Worm (Caenorhabditis elegans) whole organism, L4 larva: ENCODE results near the gene ZK856.4.

ENCODE experiments used
- D1046.2 ChIP-seq: fragments of 200-800 bp; sonication (Bioruptor generic); IDR thresholded peaks from 2 replicates; pipeline ENCODE4 v1.3.6; 2022; ENCODE audit warnings: missing genetic modification characterization, missing compliant biosample characterization
- F10B5.3 ChIP-seq: sonication (generic microtip); optimal IDR thresholded peaks from 2 replicates; lab custom pipeline; 2016; ENCODE audit warnings: mild to moderate bottlenecking, missing genetic modification characterization, missing compliant biosample characterization
- F44E2.7 ChIP-seq: fragments of 200-800 bp; sonication (Bioruptor generic); IDR thresholded peaks from 2 replicates; pipeline ENCODE4 v2.1.2; 2022; ENCODE audit warnings: missing genetic modification characterization, missing compliant biosample characterization
- F49E8.2 ChIP-seq: sonication (generic microtip); optimal IDR thresholded peaks from 2 replicates; lab custom pipeline; 2016; ENCODE audit warnings: missing compliant biosample characterization, mild to moderate bottlenecking, missing genetic modification characterization, borderline replicate concordance
- R02D3.7 ChIP-seq: fragments of 150-350 bp; sonication (generic microtip); optimal IDR thresholded peaks from 3 replicates; lab custom pipeline; 2014; ENCODE audit warnings: missing biosample characterization, missing genetic modification characterization
- T26A8.4 ChIP-seq: fragments of 200-800 bp; sonication (Bioruptor generic); IDR thresholded peaks from 2 replicates; pipeline ENCODE4 v1.3.6; 2022; ENCODE audit warnings: missing genetic modification characterization, missing compliant biosample characterization
- Y105C5A.15 ChIP-seq: fragments of 200-800 bp; sonication (Bioruptor generic); IDR thresholded peaks from 2 replicates; pipeline ENCODE4 v1.3.6; 2022; ENCODE audit warnings: missing genetic modification characterization, missing compliant biosample characterization
- Y75B8A.6 ChIP-seq: fragments of 200-800 bp; sonication (Bioruptor generic); IDR thresholded peaks from 2 replicates; pipeline ENCODE4 v1.3.6; 2022; ENCODE audit warnings: missing genetic modification reagents, missing genetic modification characterization, missing compliant biosample characterization
- aha-1 ChIP-seq: fragments of 150-350 bp; peaks from one replicate; lab custom pipeline; 2014; ENCODE audit warnings: missing biosample characterization, missing genetic modification characterization
- aly-2 ChIP-seq: sonication (generic microtip); optimal IDR thresholded peaks from 2 replicates; lab custom pipeline; 2018; ENCODE audit warnings: missing biosample characterization, missing genetic modification characterization
- arid-1 ChIP-seq: fragments of 200-800 bp; sonication (Bioruptor generic); conservative IDR thresholded peaks from 2 replicates; pipeline ENCODE4 v1.3.6; 2022; ENCODE audit warnings: missing genetic modification reagents, missing genetic modification characterization, missing compliant biosample characterization
- ceh-28 ChIP-seq: fragments of 150-350 bp; optimal IDR thresholded peaks from 2 replicates; lab custom pipeline; 2014; ENCODE audit warnings: missing biosample characterization, missing genetic modification reagents, missing genetic modification characterization
- ceh-32 ChIP-seq: sonication (generic microtip); optimal IDR thresholded peaks from 2 replicates; lab custom pipeline; 2016; ENCODE audit warnings: mild to moderate bottlenecking, missing genetic modification characterization, missing compliant biosample characterization; ENCODE audit not compliant: poor library complexity
- ceh-62 ChIP-seq: sonication (generic microtip); optimal IDR thresholded peaks from 2 replicates; lab custom pipeline; 2017; ENCODE audit warnings: missing biosample characterization, missing genetic modification characterization
- ceh-82 ChIP-seq: sonication (generic microtip); optimal IDR thresholded peaks from 2 replicates; lab custom pipeline; 2017; ENCODE audit warnings: missing biosample characterization, missing genetic modification characterization
- daf-12 ChIP-seq: fragments of 150-350 bp; optimal IDR thresholded peaks from 2 replicates; lab custom pipeline; 2014; ENCODE audit warnings: missing biosample characterization, missing genetic modification reagents, missing genetic modification characterization
- daf-16 ChIP-seq, 3 experiments: sonication (generic microtip); optimal IDR thresholded peaks; 2 replicates each; lab custom pipeline; 2016 to 2017; ENCODE audit warnings: missing genetic modification characterization in 3 of 3, missing genetic modification reagents in 3 of 3, mild to moderate bottlenecking in 2 of 3, missing compliant biosample characterization in 2 of 3, missing biosample characterization in 1 of 3, moderate library complexity in 1 of 3
- daf-19 ChIP-seq: fragments of 200-800 bp; sonication (Bioruptor generic); conservative IDR thresholded peaks from 2 replicates; pipeline ENCODE4 v1.3.6; 2022; ENCODE audit warnings: missing genetic modification characterization, missing compliant biosample characterization
- dmd-8 ChIP-seq: fragments of 200-800 bp; sonication (Bioruptor generic); IDR thresholded peaks from 2 replicates; pipeline ENCODE4 v1.3.6; 2022; ENCODE audit warnings: missing genetic modification characterization, missing compliant biosample characterization
- dmd-9 ChIP-seq: fragments of 200-800 bp; sonication (Bioruptor generic); IDR thresholded peaks from 2 replicates; pipeline ENCODE4 v1.3.6; 2022; ENCODE audit warnings: missing genetic modification reagents, missing genetic modification characterization, missing compliant biosample characterization
- egl-27 ChIP-seq: sonication (generic microtip); optimal IDR thresholded peaks from 3 replicates; lab custom pipeline; 2017; ENCODE audit warnings: missing biosample characterization, missing genetic modification reagents, missing genetic modification characterization
- gei-8 ChIP-seq: fragments of 200-800 bp; sonication (Bioruptor generic); optimal IDR thresholded peaks from 2 replicates; lab custom pipeline; 2018; ENCODE audit warnings: mild to moderate bottlenecking, missing genetic modification characterization, missing compliant biosample characterization
- hmg-1.1 ChIP-seq: fragments of 200-800 bp; sonication (Bioruptor generic); IDR thresholded peaks from 2 replicates; pipeline ENCODE4 v1.3.6; 2022; ENCODE audit warnings: missing genetic modification reagents, missing genetic modification characterization, missing compliant biosample characterization
- lin-15B ChIP-seq: fragments of 150-350 bp; sonication (generic microtip); optimal IDR thresholded peaks from 3 replicates; lab custom pipeline; 2014; ENCODE audit warnings: missing biosample characterization, missing genetic modification characterization
- lin-38 ChIP-seq: fragments of 200-800 bp; sonication (Bioruptor generic); IDR thresholded peaks from 2 replicates; pipeline ENCODE4 v1.3.6; 2022; ENCODE audit warnings: missing genetic modification reagents, missing genetic modification characterization, missing compliant biosample characterization
- lin-39 ChIP-seq: fragments of 150-350 bp; optimal IDR thresholded peaks from 2 replicates; lab custom pipeline; 2014; ENCODE audit warnings: missing biosample characterization, missing genetic modification reagents, missing genetic modification characterization
- lir-3 ChIP-seq: sonication (generic microtip); optimal IDR thresholded peaks from 2 replicates; lab custom pipeline; 2016; ENCODE audit warnings: mild to moderate bottlenecking, missing genetic modification characterization, missing compliant biosample characterization
- lsy-2 ChIP-seq, 2 experiments: fragments of 150-350 bp in 1 of 2; sonication (generic microtip) in 1 of 2; optimal IDR thresholded peaks; 2 replicates each; lab custom pipeline; 2014 to 2017; ENCODE audit warnings: missing biosample characterization in 2 of 2, missing genetic modification characterization in 2 of 2
- madf-5 ChIP-seq, 2 experiments: fragments of 200-800 bp; sonication (Bioruptor generic); IDR thresholded peaks; 2 replicates each; pipeline ENCODE4 v1.3.6; 2022; ENCODE audit warnings: missing compliant biosample characterization in 2 of 2, missing genetic modification characterization in 2 of 2
- mdl-1 ChIP-seq, 2 experiments: fragments of 150-350 bp in 1 of 2; sonication (generic microtip) in 1 of 2; optimal IDR thresholded peaks; 2 replicates each; lab custom pipeline; 2014 to 2017; ENCODE audit warnings: missing biosample characterization in 2 of 2, missing genetic modification characterization in 2 of 2
- mdt-29 ChIP-seq: fragments of 200-800 bp; sonication (Bioruptor generic); IDR thresholded peaks from 2 replicates; pipeline ENCODE4 v1.3.6; 2022; ENCODE audit warnings: missing genetic modification reagents, missing genetic modification characterization, missing compliant biosample characterization
- mep-1 ChIP-seq: fragments of 150-350 bp; sonication (generic microtip); optimal IDR thresholded peaks from 3 replicates; lab custom pipeline; 2014; ENCODE audit warnings: missing biosample characterization, missing genetic modification characterization
- mxl-2 ChIP-seq: fragments of 200-800 bp; sonication (Bioruptor generic); conservative IDR thresholded peaks from 2 replicates; pipeline ENCODE4 v1.3.6; 2022; ENCODE audit warnings: missing genetic modification reagents, missing genetic modification characterization, missing compliant biosample characterization
- nhr-10 ChIP-seq: fragments of 150-350 bp; optimal IDR thresholded peaks from 2 replicates; lab custom pipeline; 2014; ENCODE audit warnings: missing biosample characterization, missing genetic modification characterization
- nhr-111 ChIP-seq: fragments of 200-800 bp; sonication (Bioruptor generic); optimal IDR thresholded peaks from 2 replicates; lab custom pipeline; 2018; ENCODE audit warnings: mild to moderate bottlenecking, missing genetic modification characterization, missing compliant biosample characterization
- nhr-41 ChIP-seq: fragments of 200-800 bp; sonication (Bioruptor generic); IDR thresholded peaks from 2 replicates; pipeline ENCODE4 v1.3.6; 2022; ENCODE audit warnings: missing genetic modification reagents, missing genetic modification characterization, missing compliant biosample characterization
- nhr-48 ChIP-seq: sonication (generic microtip); optimal IDR thresholded peaks from 2 replicates; lab custom pipeline; 2016; ENCODE audit warnings: mild to moderate bottlenecking, missing genetic modification characterization, missing compliant biosample characterization
- nhr-6 ChIP-seq: fragments of 150-350 bp; optimal IDR thresholded peaks from 2 replicates; lab custom pipeline; 2014; ENCODE audit warnings: missing biosample characterization, missing genetic modification characterization
- pqm-1 ChIP-seq: sonication (generic microtip); optimal IDR thresholded peaks from 2 replicates; lab custom pipeline; 2017; ENCODE audit warnings: missing biosample characterization, missing genetic modification characterization
- sdz-12 ChIP-seq: fragments of 200-800 bp; sonication (Bioruptor generic); optimal IDR thresholded peaks from 2 replicates; lab custom pipeline; 2018; ENCODE audit warnings: mild to moderate bottlenecking, missing genetic modification characterization, missing compliant biosample characterization
- set-16 ChIP-seq: fragments of 200-800 bp; sonication (Bioruptor generic); IDR thresholded peaks from 2 replicates; pipeline ENCODE4 v1.3.6; 2022; ENCODE audit warnings: missing genetic modification reagents, missing genetic modification characterization, missing compliant biosample characterization
- snpc-1.2 ChIP-seq: fragments of 200-800 bp; sonication (Bioruptor generic); IDR thresholded peaks from 2 replicates; pipeline ENCODE4 v1.3.6; 2022; ENCODE audit warnings: missing genetic modification reagents, missing genetic modification characterization, missing compliant biosample characterization
- spr-1 ChIP-seq: sonication (generic microtip); optimal IDR thresholded peaks from 2 replicates; lab custom pipeline; 2016; ENCODE audit warnings: mild to moderate bottlenecking, missing genetic modification characterization, missing compliant biosample characterization
- spr-3 ChIP-seq: fragments of 200-800 bp; sonication (Bioruptor generic); optimal IDR thresholded peaks from 2 replicates; lab custom pipeline; 2018; ENCODE audit warnings: mild to moderate bottlenecking, missing genetic modification characterization, missing compliant biosample characterization
- tra-1 ChIP-seq: fragments of 200-800 bp; sonication (Bioruptor generic); IDR thresholded peaks from 2 replicates; pipeline ENCODE4 v1.3.6; 2022; ENCODE audit warnings: missing genetic modification reagents, missing genetic modification characterization, missing compliant biosample characterization
- unc-39 ChIP-seq: sonication (generic microtip); optimal IDR thresholded peaks from 2 replicates; lab custom pipeline; 2017; ENCODE audit warnings: missing biosample characterization, missing genetic modification characterization
- unc-62 ChIP-seq, 3 experiments: fragments of 150-350 bp in 1 of 3; sonication (generic microtip); optimal IDR thresholded peaks in 2 of 3; peaks in 1 of 3; 1 replicate in 1 of 3; 2 replicates in 2 of 3; lab custom pipeline; 2014 to 2017; ENCODE audit warnings: missing biosample characterization in 3 of 3, missing genetic modification characterization in 3 of 3, missing genetic modification reagents in 3 of 3, missing genotype in 1 of 3
- zag-1 ChIP-seq: fragments of 150-350 bp; optimal IDR thresholded peaks from 2 replicates; lab custom pipeline; 2014; ENCODE audit warnings: missing biosample characterization, missing genetic modification characterization
- zip-11 ChIP-seq: fragments of 200-800 bp; sonication (Bioruptor generic); IDR thresholded peaks from 2 replicates; pipeline ENCODE4 v1.3.6; 2022; ENCODE audit warnings: missing genetic modification characterization, missing compliant biosample characterization
- zip-2 ChIP-seq: fragments of 150-350 bp; optimal IDR thresholded peaks from 2 replicates; lab custom pipeline; 2014; ENCODE audit warnings: missing biosample characterization, missing genetic modification characterization
- ztf-11 ChIP-seq: fragments of 150-350 bp; optimal IDR thresholded peaks from 2 replicates; lab custom pipeline; 2014; ENCODE audit warnings: missing biosample characterization, missing genetic modification characterization
- ztf-7 ChIP-seq: fragments of 150-350 bp; optimal IDR thresholded peaks from 2 replicates; lab custom pipeline; 2014; ENCODE audit warnings: missing biosample characterization, missing genetic modification characterization

ZK856.4 gene

DNA sequence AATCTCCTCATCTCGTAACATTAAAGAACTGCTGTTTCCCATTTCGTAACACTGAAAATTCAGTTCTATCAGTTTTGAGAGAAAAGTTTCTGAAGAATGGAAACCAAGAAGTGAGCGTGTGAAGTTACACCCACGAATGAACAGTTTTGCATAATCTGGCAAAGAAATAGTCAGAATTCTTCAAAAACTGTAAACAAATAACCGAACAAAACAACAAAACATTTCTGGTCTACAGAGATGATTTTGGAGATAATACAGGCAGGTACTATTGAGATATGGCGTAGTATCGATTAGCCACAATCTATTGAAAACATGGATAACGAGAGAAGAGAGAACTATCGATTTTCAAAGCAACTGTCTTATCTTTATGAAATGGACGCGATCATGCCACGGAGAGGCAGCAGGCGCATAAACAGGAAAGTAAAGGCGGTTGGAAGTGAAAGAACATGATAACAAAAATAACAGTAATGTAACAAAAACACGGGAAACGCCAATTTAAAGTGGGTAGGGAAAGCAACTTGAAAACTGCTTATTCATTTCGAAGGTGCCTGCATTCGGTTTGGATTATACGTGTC is 20.4 kb downstream of the ZK856.4 start, which contains the start of gene chpf-1 (continued):
- TF ChIP-seq lin-15B (tag; lab: Kevin White, UChicago) (no peak), tra-1 (GFP tag; lab: Robert Waterston, UW) (no peak), F10B5.3 (tag; lab: Kevin White, UChicago) (no peak), R02D3.7 (tag; lab: Kevin White, UChicago) (no peak), daf-12 (no peak), aly-2 (tag; lab: Kevin White, UChicago) (no peak), spr-3 (GFP tag; lab: Kevin White, UChicago) (no peak), nhr-48 (tag; lab: Kevin White, UChicago) (no peak), Y75B8A.6 (no peak), spr-1 (tag; lab: Kevin White, UChicago) (no peak), sdz-12 (GFP tag; lab: Kevin White, UChicago) (no peak), nhr-41 (no peak), zip-2 (tag; lab: Kevin White, UChicago) (no peak), nhr-111 (no peak), gei-8 (no peak), ceh-32 (no peak), lir-3 (tag; lab: Kevin White, UChicago) (no peak), dmd-8 (GFP tag; lab: Robert Waterston, UW) (no peak), unc-39 (tag; lab: Kevin White, UChicago) (no peak), unc-62 (GFP tag; optimal IDR thresholded peaks at IDR 0.05 in 1 of 2; lab: Kevin White, UChicago) (no peak), unc-62 (tag; optimal IDR thresholded peaks at IDR 0.05; lab: Kevin White, UChicago) (no peak), snpc-1.2 (no peak), egl-27 (tag; lab: Kevin White, UChicago) (no peak), T26A8.4 (GFP tag; lab: Robert Waterston, UW) (no peak), nhr-6 (tag; lab: Kevin White, UChicago) (no peak), D1046.2 (no peak), Y105C5A.15 (no peak), lsy-2 (tag; optimal IDR thresholded peaks at IDR 0.05; lab: Kevin White, UChicago) (peak in 1 of 2 experiments; percentile 23), lin-38 (GFP tag; lab: Robert Waterston, UW) (no peak), lin-39 (tag; lab: Kevin White, UChicago) (no peak), madf-5 (GFP tag; IDR thresholded peaks at IDR 0.05; lab: Robert Waterston, UW) (no peak), nhr-10 (no peak), daf-19 (GFP tag; lab: Robert Waterston, UW) (no peak), aha-1 (tag; lab: Kevin White, UChicago) (no peak), ztf-7 (tag; lab: Kevin White, UChicago) (no peak), mep-1 (peak; percentile 14), F49E8.2 (tag; lab: Kevin White, UChicago) (no peak), dmd-9 (GFP tag; lab: Robert Waterston, UW) (no peak), F44E2.7 (GFP tag; lab: Robert Waterston, UW) (no peak), ceh-28 (tag; lab: Kevin White, UChicago) (peak; percentile 64), zag-1 (tag; lab: Kevin White, UChicago) (no peak), pqm-1 (tag; lab: Kevin White, UChicago) (peak; percentile 84), zip-11 (GFP tag; lab: Robert Waterston, UW) (no peak), mdt-29 (GFP tag; lab: Robert Waterston, UW) (no peak), ceh-62 (tag; lab: Kevin White, UChicago) (no peak), mxl-2 (GFP tag; lab: Robert Waterston, UW) (no peak), ztf-11 (tag; lab: Kevin White, UChicago) (no peak), hmg-1.1 (no peak), ceh-82 (tag; lab: Kevin White, UChicago) (no peak), daf-16 (GFP tag; optimal IDR thresholded peaks at IDR 0.05; lab: Kevin White, UChicago) (no peak), daf-16 (tag; optimal IDR thresholded peaks at IDR 0.05; lab: Kevin White, UChicago) (peak; percentile 92), set-16 (no peak), arid-1 (GFP tag; lab: Robert Waterston, UW) (no peak), mdl-1 (tag; optimal IDR thresholded peaks at IDR 0.05; lab: Kevin White, UChicago) (peak in 1 of 2 experiments; percentile 46)
